Fruit fly (Drosophila melanogaster) whole organism, embryonic: ENCODE data around the gene Mzt1.
A peak's percentile ranks its signal among the peaks of the same experiment; 100 is the strongest.

ENCODE experiments used
- Ada2b ChIP-seq: fragments of 200-800 bp; sonication (Bioruptor generic); IDR thresholded peaks from 2 replicates; pipeline ENCODE4 v1.3.6; 2022; ENCODE audit warnings: missing biosample characterization, missing genetic modification characterization
- Antp ChIP-seq: fragments of 200-800 bp; sonication (Bioruptor generic); optimal IDR thresholded peaks from 3 replicates; lab custom pipeline; 2016; ENCODE audit warnings: missing biosample characterization, missing genetic modification characterization
- Bgb ChIP-seq: fragments of 200-800 bp; sonication (Bioruptor generic); IDR thresholded peaks from 2 replicates; pipeline ENCODE4 v1.3.6; 2022; ENCODE audit warnings: missing biosample characterization, missing genetic modification characterization; ENCODE audit not compliant: partially characterized antibody
- Bteb2 ChIP-seq: fragments of 200-800 bp; sonication (Bioruptor generic); optimal IDR thresholded peaks from 2 replicates; lab custom pipeline; 2016; ENCODE audit warnings: missing biosample characterization, missing genetic modification characterization
- CG10366 ChIP-seq: fragments of 200-800 bp; sonication (Bioruptor generic); IDR thresholded peaks from 2 replicates; pipeline ENCODE4 v1.3.6; 2022; ENCODE audit warnings: missing biosample characterization, missing genetic modification characterization
- CG10543 ChIP-seq: fragments of 200-800 bp; sonication (Bioruptor generic); optimal IDR thresholded peaks from 3 replicates; lab custom pipeline; 2017; ENCODE audit warnings: missing biosample characterization, mild to moderate bottlenecking, missing genetic modification characterization, moderate library complexity
- CG10979 ChIP-seq: fragments of 200-800 bp; sonication (Bioruptor generic); optimal IDR thresholded peaks from 2 replicates; lab custom pipeline; 2018; ENCODE audit warnings: missing biosample characterization, mild to moderate bottlenecking, missing genetic modification characterization, moderate library complexity
- CG12104 ChIP-seq: fragments of 200-800 bp; sonication (Bioruptor generic); optimal IDR thresholded peaks from 3 replicates; lab custom pipeline; 2016; ENCODE audit warnings: missing biosample characterization, missing genetic modification characterization
- CG12236 ChIP-seq: fragments of 200-800 bp; sonication (Bioruptor generic); optimal IDR thresholded peaks from 2 replicates; lab custom pipeline; 2016; ENCODE audit warnings: missing biosample characterization, missing genetic modification characterization
- CG1233 ChIP-seq: fragments of 200-800 bp; sonication (Bioruptor generic); optimal IDR thresholded peaks from 4 replicates; lab custom pipeline; 2018; ENCODE audit warnings: missing biosample characterization, mild to moderate bottlenecking, missing genetic modification characterization
- CG12769 ChIP-seq: fragments of 200-800 bp; sonication (Bioruptor generic); optimal IDR thresholded peaks from 2 replicates; lab custom pipeline; 2019; ENCODE audit warnings: missing biosample characterization, mild to moderate bottlenecking, missing genetic modification characterization, moderate library complexity
- CG17568 ChIP-seq: fragments of 200-800 bp; sonication (Bioruptor generic); optimal IDR thresholded peaks from 2 replicates; lab custom pipeline; 2018; ENCODE audit warnings: missing biosample characterization, mild to moderate bottlenecking, missing genetic modification characterization, moderate library complexity
- CG3163 ChIP-seq: fragments of 200-800 bp; sonication (Bioruptor generic); optimal IDR thresholded peaks from 3 replicates; lab custom pipeline; 2016; ENCODE audit warnings: missing biosample characterization, missing genetic modification characterization
- CG4820 ChIP-seq: fragments of 200-800 bp; sonication (Bioruptor generic); optimal IDR thresholded peaks from 3 replicates; lab custom pipeline; 2016; ENCODE audit warnings: missing biosample characterization, missing genetic modification characterization
- CG4854 ChIP-seq: fragments of 200-800 bp; sonication (Bioruptor generic); optimal IDR thresholded peaks from 2 replicates; lab custom pipeline; 2016; ENCODE audit warnings: missing biosample characterization, missing genetic modification characterization, inconsistent platforms
- CG7928 ChIP-seq: fragments of 200-800 bp; sonication (Bioruptor generic); optimal IDR thresholded peaks from 2 replicates; lab custom pipeline; 2017; ENCODE audit warnings: missing biosample characterization, mild to moderate bottlenecking, missing genetic modification characterization
- CG8478 ChIP-seq: fragments of >200 bp; optimal IDR thresholded peaks from 2 replicates; lab custom pipeline; 2018
- CrebB ChIP-seq: fragments of 200-800 bp; sonication (Bioruptor generic); optimal IDR thresholded peaks from 3 replicates; lab custom pipeline; 2018; ENCODE audit warnings: missing biosample characterization, mild to moderate bottlenecking, missing genetic modification characterization
- Deaf1 ChIP-seq: fragments of 200-800 bp; optimal IDR thresholded peaks from 3 replicates; lab custom pipeline; 2019; ENCODE audit warnings: missing biosample characterization, mild to moderate bottlenecking, missing genetic modification characterization, moderate library complexity
- Eip74EF ChIP-seq, 2 experiments: fragments of 200-800 bp in 1 of 2; fragments of >200 bp in 1 of 2; sonication (Bioruptor generic) in 1 of 2; optimal IDR thresholded peaks; 2 replicates each; lab custom pipeline; 2017 to 2019; ENCODE audit warnings: missing biosample characterization in 2 of 2, missing genetic modification characterization in 2 of 2, mild to moderate bottlenecking in 1 of 2, moderate library complexity in 1 of 2
- Fer1 ChIP-seq: fragments of 200-800 bp; sonication (Bioruptor generic); optimal IDR thresholded peaks from 2 replicates; lab custom pipeline; 2017; ENCODE audit warnings: missing biosample characterization, mild to moderate bottlenecking, missing genetic modification characterization
- Hr3 ChIP-seq: fragments of 200-800 bp; sonication (Bioruptor generic); optimal IDR thresholded peaks from 3 replicates; lab custom pipeline; 2016; ENCODE audit warnings: missing biosample characterization, missing genetic modification characterization
- Jarid2 ChIP-seq: fragments of 200-800 bp; sonication (Bioruptor generic); optimal IDR thresholded peaks from 3 replicates; lab custom pipeline; 2017; ENCODE audit warnings: mild to moderate bottlenecking, missing biosample characterization, missing genetic modification reagents, missing genetic modification characterization
- Lhr ChIP-seq: fragments of 200-800 bp; sonication (Bioruptor generic); optimal IDR thresholded peaks from 3 replicates; lab custom pipeline; 2017; ENCODE audit warnings: mild to moderate bottlenecking, missing biosample characterization, missing genetic modification reagents, missing genetic modification characterization
- NFAT ChIP-seq: fragments of 200-800 bp; sonication (Bioruptor generic); IDR thresholded peaks from 2 replicates; pipeline ENCODE4 v1.3.6; 2022; ENCODE audit warnings: missing biosample characterization, missing genetic modification characterization
- Nf-YB ChIP-seq: fragments of 200-800 bp; sonication (Bioruptor generic); optimal IDR thresholded peaks from 3 replicates; lab custom pipeline; 2019; ENCODE audit warnings: missing biosample characterization, mild to moderate bottlenecking, missing genetic modification characterization, moderate library complexity
- Pdp1 ChIP-seq, 2 experiments: fragments of 200-800 bp; sonication (Bioruptor generic); optimal IDR thresholded peaks; 3 replicates each; lab custom pipeline; 2016; ENCODE audit warnings: missing biosample characterization in 2 of 2, missing genetic modification characterization in 2 of 2, mild to moderate bottlenecking in 1 of 2, moderate library complexity in 1 of 2
- Rfx ChIP-seq: fragments of 200-800 bp; sonication (Bioruptor generic); IDR thresholded peaks from 2 replicates; pipeline ENCODE4 v1.3.6; 2022; ENCODE audit warnings: missing biosample characterization, missing genetic modification characterization
- Sin3A ChIP-seq: fragments of >200 bp; optimal IDR thresholded peaks from 2 replicates; lab custom pipeline; 2018
- Trl ChIP-seq, 3 experiments: fragments of >200 bp in 2 of 3; fragments of 200-800 bp in 1 of 3; sonication (Bioruptor generic) in 1 of 3; optimal IDR thresholded peaks; 2 replicates in 1 of 3; 3 replicates in 2 of 3; lab custom pipeline; 2016 to 2017; ENCODE audit warnings: missing biosample characterization in 1 of 3, missing genetic modification characterization in 1 of 3
- Vsx1 ChIP-seq: fragments of 200-800 bp; sonication (Bioruptor generic); optimal IDR thresholded peaks from 2 replicates; lab custom pipeline; 2017; ENCODE audit warnings: missing biosample characterization, mild to moderate bottlenecking, missing genetic modification characterization, missing genetic modification reagents
- aop ChIP-seq: fragments of 200-800 bp; sonication (Bioruptor generic); IDR thresholded peaks from 2 replicates; pipeline ENCODE4 v1.3.6; 2022; ENCODE audit warnings: missing biosample characterization, missing genetic modification characterization
- bowl ChIP-seq: fragments of 200-800 bp; sonication (Bioruptor generic); IDR thresholded peaks from 2 replicates; pipeline ENCODE4 v1.3.6; 2022; ENCODE audit warnings: missing biosample characterization, missing genetic modification characterization
- chinmo ChIP-seq: fragments of 200-800 bp; sonication (Bioruptor generic); IDR thresholded peaks from 4 replicates; pipeline ENCODE4 v1.3.6; 2022; ENCODE audit warnings: missing biosample characterization, missing genetic modification characterization; ENCODE audit not compliant: partially characterized antibody
- chm ChIP-seq: fragments of 200-800 bp; sonication (Bioruptor generic); IDR thresholded peaks from 2 replicates; pipeline ENCODE4 v1.3.6; 2022; ENCODE audit warnings: missing biosample characterization, missing genetic modification characterization
- danr ChIP-seq: fragments of 200-800 bp; sonication (Bioruptor generic); IDR thresholded peaks from 2 replicates; pipeline ENCODE4 v1.3.6; 2022; ENCODE audit warnings: missing biosample characterization, missing genetic modification characterization
- disco-r ChIP-seq: fragments of 200-800 bp; sonication (Bioruptor generic); optimal IDR thresholded peaks from 2 replicates; lab custom pipeline; 2016; ENCODE audit warnings: missing biosample characterization, missing genetic modification characterization
- dm ChIP-seq: fragments of 200-800 bp; sonication (Bioruptor generic); optimal IDR thresholded peaks from 3 replicates; lab custom pipeline; 2016; ENCODE audit warnings: missing biosample characterization, missing genetic modification characterization
- esg ChIP-seq: fragments of 200-800 bp; sonication (Bioruptor generic); conservative IDR thresholded peaks from 2 replicates; pipeline ENCODE4 v1.3.6; 2022; ENCODE audit warnings: missing biosample characterization, missing genetic modification characterization
- ftz-f1 ChIP-seq: fragments of 200-800 bp; sonication (Bioruptor generic); optimal IDR thresholded peaks from 2 replicates; lab custom pipeline; 2016; ENCODE audit warnings: missing biosample characterization, missing genetic modification characterization
- insv ChIP-seq, 2 experiments: fragments of 200-800 bp; sonication (Bioruptor generic); optimal IDR thresholded peaks; 3 replicates each; lab custom pipeline; 2016 to 2018; ENCODE audit warnings: missing biosample characterization in 2 of 2, missing genetic modification characterization in 2 of 2
- onecut ChIP-seq: fragments of 200-800 bp; sonication (Bioruptor generic); IDR thresholded peaks from 2 replicates; pipeline ENCODE4 v1.3.6; 2022; ENCODE audit warnings: missing biosample characterization, missing genetic modification characterization
- pb ChIP-seq: fragments of 200-800 bp; sonication (Bioruptor generic); optimal IDR thresholded peaks from 3 replicates; lab custom pipeline; 2016; ENCODE audit warnings: missing biosample characterization, missing genetic modification characterization
- prd ChIP-seq, 3 experiments: fragments of >200 bp in 2 of 3; fragments of 200-800 bp in 1 of 3; sonication (Bioruptor generic) in 1 of 3; optimal IDR thresholded peaks in 2 of 3; IDR thresholded peaks in 1 of 3; 2 replicates in 2 of 3; 3 replicates in 1 of 3; pipeline versions ENCODE4 v1.3.6 to Lab custom; 2017 to 2022; ENCODE audit warnings: missing biosample characterization in 1 of 3, missing genetic modification characterization in 1 of 3
- rib ChIP-seq: fragments of 200-800 bp; sonication (Bioruptor generic); IDR thresholded peaks from 2 replicates; pipeline ENCODE4 v1.3.6; 2022; ENCODE audit warnings: missing biosample characterization, missing genetic modification characterization
- slp2 ChIP-seq: fragments of 200-800 bp; sonication (Bioruptor generic); optimal IDR thresholded peaks from 2 replicates; lab custom pipeline; 2016; ENCODE audit warnings: missing biosample characterization, missing genetic modification characterization
- unpg ChIP-seq: fragments of 200-800 bp; sonication (Bioruptor generic); optimal IDR thresholded peaks from 3 replicates; lab custom pipeline; 2018; ENCODE audit warnings: missing biosample characterization, mild to moderate bottlenecking, missing genetic modification characterization, moderate library complexity
- wek ChIP-seq: fragments of 200-800 bp; sonication (Bioruptor generic); optimal IDR thresholded peaks from 3 replicates; lab custom pipeline; 2018; ENCODE audit warnings: missing biosample characterization, mild to moderate bottlenecking, missing genetic modification characterization, moderate library complexity

Gene Mzt1

dm6 chr3L:2399788-2400187 is 10.7 kb downstream of the Mzt1 start (continued):
- TF ChIP-seq aop (GFP tag; lab: Robert Waterston, UW) (no peak), disco-r (GFP tag; lab: Kevin White, UChicago) (no peak), Bgb (GFP tag; lab: Robert Waterston, UW) (no peak), CG10979 (tag; lab: Kevin White, UChicago) (peak; percentile 44), CG10366 (GFP tag; lab: Robert Waterston, UW) (0 out of 2 replicates have a peak, but pooled peaks have one; percentile 8)

DNA sequence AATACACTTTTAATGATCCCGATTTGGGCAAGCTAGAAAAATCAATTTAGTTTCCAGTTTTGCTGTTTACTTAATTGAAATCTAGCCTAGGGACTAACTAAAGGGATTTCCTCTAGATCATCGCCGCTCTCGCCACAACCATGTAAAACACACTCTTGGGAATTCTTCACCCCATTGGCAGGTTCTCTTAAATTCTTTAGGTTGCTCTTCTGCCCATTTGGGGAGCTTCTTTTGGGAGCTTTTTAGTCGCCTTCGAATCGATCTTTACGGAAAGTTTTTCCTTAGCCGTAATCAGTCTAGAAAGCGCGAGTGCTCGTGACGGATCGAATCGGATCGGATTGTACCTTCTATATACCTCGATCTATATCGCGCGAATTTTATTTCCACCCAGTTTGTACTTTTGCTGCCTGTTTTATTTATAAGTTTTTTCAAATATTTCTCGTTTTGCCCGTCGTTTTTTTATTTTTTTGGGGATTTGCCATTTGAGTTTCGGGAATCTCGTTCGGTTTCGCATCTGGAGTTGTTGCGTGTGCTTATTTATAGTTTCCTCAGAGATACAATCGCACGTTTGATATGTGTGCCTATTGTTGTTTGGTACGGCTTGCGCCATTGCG is 11.3 kb downstream of the Mzt1 start:
- TF ChIP-seq unpg (no peak), chinmo (GFP tag; lab: Robert Waterston, UW) (peak; percentile 73; the same call in 1 of the 4 replicates), Ada2b (GFP tag; lab: Robert Waterston, UW) (no peak), CG12236 (GFP tag; lab: Kevin White, UChicago) (no peak), CG8478 (no peak), CG4854 (GFP tag; lab: Kevin White, UChicago) (no peak), Antp (no peak), Nf-YB (GFP tag; lab: Kevin White, UChicago) (no peak), Hr3 (GFP tag; lab: Kevin White, UChicago) (no peak), dm (GFP tag; lab: Kevin White, UChicago) (no peak), Eip74EF (GFP tag; optimal IDR thresholded peaks at IDR 0.05; lab: Kevin White, UChicago) (no peak), Fer1 (GFP tag; lab: Kevin White, UChicago) (no peak), Trl (optimal IDR thresholded peaks at IDR 0.05; lab: Kevin White, UChicago) (peak; percentile 33 to 70), Trl (GFP tag; optimal IDR thresholded peaks at IDR 0.05; lab: Kevin White, UChicago) (no peak), prd (optimal IDR thresholded peaks at IDR 0.05; lab: Kevin White, UChicago) (no peak), prd (GFP tag; IDR thresholded peaks at IDR 0.05; lab: Robert Waterston, UW) (no peak), Rfx (GFP tag; lab: Robert Waterston, UW) (0 out of 2 replicates have a peak, but pooled peaks have one; percentile 7), NFAT (GFP tag; lab: Robert Waterston, UW) (peak; percentile 46), rib (0 out of 2 replicates have a peak, but pooled peaks have one; percentile 34), CG4820 (GFP tag; lab: Kevin White, UChicago) (no peak), CG12769 (tag; lab: Kevin White, UChicago) (peak; percentile 62), Lhr (no peak), onecut (no peak), esg (GFP tag; lab: Robert Waterston, UW) (no peak), Sin3A (lab: Kevin White, UChicago) (no peak), bowl (GFP tag; lab: Robert Waterston, UW) (no peak), Vsx1 (no peak), slp2 (no peak), ftz-f1 (GFP tag; lab: Kevin White, UChicago) (peak; percentile 46), Pdp1 (GFP tag; optimal IDR thresholded peaks at IDR 0.05; lab: Kevin White, UChicago) (peak in 1 of 2 experiments; percentile 41), danr (GFP tag; lab: Robert Waterston, UW) (no peak), CG3163 (GFP tag; lab: Kevin White, UChicago) (peak; percentile 84), Deaf1 (tag; lab: Kevin White, UChicago) (peak; percentile 27), pb (GFP tag; lab: Kevin White, UChicago) (no peak), insv (GFP tag; optimal IDR thresholded peaks at IDR 0.05; lab: Kevin White, UChicago) (no peak), CrebB (no peak), chm (no peak), CG17568 (GFP tag; lab: Kevin White, UChicago) (no peak), Jarid2 (GFP tag; lab: Kevin White, UChicago) (peak; percentile 63), CG1233 (GFP tag; lab: Kevin White, UChicago) (no peak), wek (no peak), CG10543 (GFP tag; lab: Kevin White, UChicago) (peak; percentile 18), CG12104 (GFP tag; lab: Kevin White, UChicago) (no peak), CG7928 (no peak), Bteb2 (GFP tag; lab: Kevin White, UChicago) (no peak)
